Fruit fly (Drosophila melanogaster) whole organism: ENCODE data around the gene Cmpk.
A peak's percentile ranks its signal among the peaks of the same experiment; 100 is the strongest.

Experiments used
- CG8478 ChIP-seq: fragments of >200 bp; optimal IDR thresholded peaks from 2 replicates; lab custom pipeline; 2018; ENCODE audit warnings: inconsistent platforms
- Dll ChIP-seq: fragments of >200 bp; optimal IDR thresholded peaks from 2 replicates; lab custom pipeline; 2017
- EcR ChIP-seq, 2 experiments: fragments of >200 bp; optimal IDR thresholded peaks; 2 replicates each; lab custom pipeline; 2017; ENCODE audit warnings: missing biosample characterization in 2 of 2, missing genetic modification characterization in 2 of 2, missing genetic modification reagents in 2 of 2
- pan ChIP-seq: fragments of >200 bp; optimal IDR thresholded peaks from 2 replicates; lab custom pipeline; 2017
- psq ChIP-seq: fragments of >200 bp; optimal IDR thresholded peaks from 2 replicates; lab custom pipeline; 2017
- usp ChIP-seq: fragments of >200 bp; optimal IDR thresholded peaks from 2 replicates; lab custom pipeline; 2017; ENCODE audit warnings: missing biosample characterization, missing genetic modification characterization, mixed read lengths

The Cmpk gene

DNA sequence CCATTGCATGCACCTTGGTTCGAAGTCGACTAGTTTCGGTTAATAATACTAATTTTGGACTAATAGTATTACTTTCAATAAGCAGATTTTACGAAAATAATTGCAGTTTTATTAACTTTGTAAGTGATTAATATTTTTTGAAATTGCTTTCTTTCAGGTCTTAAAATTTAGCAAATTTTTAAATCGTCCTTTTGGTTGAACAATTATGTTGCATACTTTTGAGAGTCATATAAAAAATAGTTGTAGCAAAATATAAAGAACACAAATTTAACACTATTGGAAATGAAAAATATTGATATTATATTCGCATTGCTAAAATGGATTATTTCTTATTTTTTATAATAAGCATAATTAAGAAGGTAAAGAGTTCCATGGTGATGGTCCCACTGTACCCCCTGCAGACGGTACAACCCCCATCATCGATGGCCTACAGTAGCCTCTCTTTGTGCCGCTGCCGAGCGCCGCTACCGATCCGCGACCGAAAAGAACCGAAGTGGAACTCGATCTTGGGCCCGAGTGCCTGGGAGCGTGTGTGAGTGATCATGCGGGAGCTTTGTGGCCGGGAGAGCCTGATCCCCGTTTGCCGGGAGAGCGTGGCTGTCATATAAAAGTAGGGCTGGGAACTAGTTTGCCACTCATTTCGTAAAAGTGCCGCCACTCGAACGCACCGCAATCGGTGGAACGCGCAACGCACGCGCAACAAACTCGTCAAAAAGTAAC, 33.9 kb downstream of the Cmpk start:
- TF ChIP-seq EcR (GFP tag; optimal IDR thresholded peaks at IDR 0.05; lab: Kevin White, UChicago) = no peak
- no peak for TF ChIP-seq psq
- peak; percentile 62 for TF ChIP-seq Dll
- TF ChIP-seq CG8478 (lab: Kevin White, UChicago) = no peak

DNA sequence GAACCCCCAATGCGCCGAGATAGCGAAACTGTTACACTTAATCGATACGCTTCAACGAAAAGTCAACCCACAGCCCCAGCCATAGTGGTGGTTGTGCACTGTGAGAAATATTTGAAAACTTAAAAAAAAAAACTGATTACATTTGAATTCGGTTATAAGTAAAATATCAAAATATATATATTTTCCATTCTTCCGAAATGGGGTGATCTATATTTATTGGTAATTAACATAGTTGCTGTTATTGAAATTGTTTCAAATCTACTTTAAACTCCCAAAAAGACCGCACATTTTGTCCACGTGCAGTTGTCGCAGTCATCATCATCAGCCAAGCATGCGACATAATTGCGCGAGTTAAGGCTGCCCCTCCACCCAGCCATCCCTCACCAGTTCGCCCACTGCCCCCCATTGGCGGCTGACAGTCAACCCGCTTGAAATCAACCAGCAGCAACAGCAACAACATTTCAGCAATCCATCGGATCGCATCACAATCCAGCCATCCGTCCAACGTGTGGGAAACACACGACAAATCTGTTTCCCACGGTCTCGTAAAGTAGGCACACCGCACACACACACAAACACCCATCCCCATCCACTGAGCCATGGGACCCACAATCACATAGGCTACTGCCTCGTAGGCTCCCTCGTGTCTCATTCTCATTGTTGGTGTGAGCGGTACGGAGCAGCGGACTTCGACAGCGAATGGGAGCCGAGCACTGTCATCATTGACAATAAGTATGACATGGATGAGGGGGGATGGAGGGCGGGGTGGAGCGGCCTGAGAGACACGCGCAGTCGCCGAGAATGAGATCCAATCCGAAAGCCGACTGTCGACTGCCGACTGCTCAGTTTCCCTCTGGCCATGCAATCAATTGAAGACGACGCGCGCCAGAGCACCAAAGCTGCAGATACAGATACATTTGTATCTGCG, 34.7 kb downstream of the Cmpk start:
- TF ChIP-seq EcR (GFP tag; optimal IDR thresholded peaks at IDR 0.05; lab: Kevin White, UChicago) = no peak
- peak; percentile 72 for TF ChIP-seq Dll

DNA sequence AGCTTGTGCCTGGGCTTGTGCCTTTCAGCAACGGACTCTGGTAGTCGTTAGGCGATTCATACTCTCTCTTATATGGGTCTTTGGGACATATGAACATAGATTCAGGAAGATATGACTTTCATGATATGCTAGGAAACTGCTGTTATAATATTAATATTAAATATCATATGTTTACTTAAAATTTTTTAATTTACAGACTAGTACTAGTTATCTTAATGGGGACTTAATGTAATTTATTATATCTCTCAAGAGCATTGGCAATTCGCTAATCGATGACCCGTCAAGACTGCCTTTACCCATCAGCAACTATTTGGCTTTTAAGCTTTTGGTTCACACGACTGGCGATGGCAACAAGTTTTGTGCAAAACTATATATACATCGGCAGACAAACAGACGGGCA, 36.0 kb downstream of the Cmpk start:
- TF ChIP-seq usp (GFP tag; lab: Kevin White, UChicago) (no peak), pan (no peak), EcR (GFP tag; optimal IDR thresholded peaks at IDR 0.05; lab: Kevin White, UChicago) (no peak), CG8478 (lab: Kevin White, UChicago) (no peak)

DNA sequence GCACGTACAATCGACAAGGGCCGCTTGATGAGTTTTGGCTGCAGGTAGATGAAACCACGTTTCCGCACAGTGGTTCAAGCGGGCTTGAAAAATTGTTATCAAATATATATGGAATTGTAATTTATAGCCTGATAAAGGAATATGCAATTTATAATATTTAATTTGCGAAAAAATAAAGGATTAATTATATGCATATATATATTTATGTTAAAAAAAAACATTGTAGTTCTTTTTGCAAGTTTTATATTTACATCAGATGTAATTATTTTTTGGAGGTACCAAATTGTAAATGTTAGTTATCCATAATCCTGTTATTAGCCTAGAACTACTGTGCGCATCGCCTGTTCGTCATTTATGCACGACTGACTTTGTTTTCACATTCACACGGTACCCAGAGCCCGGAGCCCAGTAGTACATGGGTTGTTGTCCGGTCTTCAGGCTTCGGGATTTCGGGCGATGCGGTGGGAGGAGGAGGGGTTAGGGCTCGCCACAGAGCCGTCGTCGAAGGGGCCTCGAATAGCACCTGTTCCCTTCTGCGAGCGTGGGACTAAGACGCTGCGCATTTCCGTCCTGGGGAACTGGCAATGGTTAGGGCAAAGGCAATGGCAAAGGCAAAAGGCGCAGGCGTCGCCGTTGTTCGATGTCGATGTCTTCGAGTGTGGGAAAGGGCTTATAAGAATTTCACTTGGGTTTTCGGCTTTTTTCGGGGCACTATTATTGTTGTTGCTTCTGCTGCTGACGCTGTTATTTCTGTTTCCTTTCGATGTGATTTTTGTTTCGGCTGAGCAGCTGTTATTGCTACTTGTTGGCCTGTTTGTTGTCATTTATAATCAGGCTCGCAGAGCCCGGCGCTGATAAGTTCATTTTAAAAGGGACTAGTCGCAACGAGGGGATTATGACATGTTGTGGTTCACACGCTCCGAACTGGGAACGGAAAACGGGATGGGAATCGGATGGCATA, 37.2 kb downstream of the Cmpk start:
- TF ChIP-seq EcR (GFP tag; optimal IDR thresholded peaks at IDR 0.05; lab: Kevin White, UChicago) (peak in 1 of 2 experiments; percentile 36), psq (no peak)

DNA sequence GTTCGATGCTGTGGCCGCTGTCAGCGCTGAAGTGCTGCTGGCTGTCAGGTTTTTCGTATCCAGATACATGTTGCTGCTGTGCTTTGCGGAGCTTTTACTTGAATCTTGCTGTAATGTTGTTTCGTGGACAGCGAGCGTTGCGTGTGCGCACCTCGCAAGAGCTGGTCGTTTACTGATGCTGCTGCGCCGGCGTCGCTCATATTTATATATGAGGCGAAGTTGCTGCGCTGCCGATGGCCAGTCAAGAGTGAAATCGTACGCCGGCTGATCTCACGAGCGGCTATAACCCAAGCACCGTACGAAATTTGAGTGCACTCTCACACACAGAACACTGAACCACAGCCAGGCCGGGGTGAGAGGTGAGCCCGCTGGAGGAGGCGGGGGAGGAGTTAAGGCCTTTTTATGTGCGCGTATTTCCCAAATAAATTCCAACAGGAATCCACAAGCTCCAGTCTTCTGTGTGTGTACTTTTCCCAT, 37.9 kb downstream of the Cmpk start:
- TF ChIP-seq usp (GFP tag; lab: Kevin White, UChicago) = no peak
- TF ChIP-seq Dll = peak; percentile 17
- TF ChIP-seq EcR (GFP tag; optimal IDR thresholded peaks at IDR 0.05; lab: Kevin White, UChicago) = peak in 1 of 2 experiments; percentile 29

DNA sequence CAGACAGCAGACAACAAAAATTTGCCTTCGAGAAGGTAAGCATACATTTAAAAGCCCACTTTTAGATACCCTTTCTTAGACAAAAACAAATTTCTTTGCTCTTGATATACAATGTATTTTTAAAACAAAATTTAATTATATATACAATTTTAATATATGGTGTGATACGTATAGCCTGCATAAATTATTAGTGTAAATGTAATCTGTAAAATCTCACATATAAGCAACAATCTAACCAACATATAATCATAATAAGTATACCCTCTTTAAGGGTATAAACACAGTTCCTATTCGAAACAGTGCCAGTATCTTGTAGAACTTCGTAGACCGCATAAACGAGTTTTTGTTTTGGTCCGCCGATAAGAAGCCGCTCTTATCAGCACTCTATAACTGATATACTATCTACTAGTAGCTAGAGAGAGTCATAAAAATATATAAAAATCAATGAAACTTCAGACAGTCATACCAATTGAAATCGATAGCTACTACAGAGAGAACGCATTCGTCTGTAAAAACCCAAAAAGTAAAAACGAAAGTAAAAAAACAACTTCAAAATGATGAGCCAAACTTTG, 40.9 kb downstream of the Cmpk start, which contains the start of gene Kaz-m1:
TSS of gene Kaz-m1 (plus strand) at position 460 of the 572 bp plus-strand sequence.
- TF ChIP-seq pan (no peak), usp (GFP tag; lab: Kevin White, UChicago) (no peak), psq (no peak), CG8478 (lab: Kevin White, UChicago) (no peak), EcR (GFP tag; optimal IDR thresholded peaks at IDR 0.05; lab: Kevin White, UChicago) (no peak), Dll (no peak)

DNA sequence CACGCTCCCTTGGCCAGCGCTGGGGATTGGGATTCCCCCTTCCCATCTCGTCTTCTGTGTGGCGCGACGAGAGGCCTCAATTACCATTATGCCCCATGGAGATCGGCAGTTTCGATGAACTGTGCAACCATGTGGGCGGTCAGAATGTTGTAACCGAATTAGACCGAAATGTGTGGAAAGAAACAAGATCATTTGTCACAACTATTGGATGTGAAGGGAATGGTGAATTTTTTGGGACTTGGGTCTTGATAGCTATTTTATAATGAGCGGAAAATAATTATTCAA, 41.6 kb downstream of the Cmpk start:
- TF ChIP-seq psq = no peak
- no peak for TF ChIP-seq usp (GFP tag; lab: Kevin White, UChicago)
- no peak for TF ChIP-seq Dll
- TF ChIP-seq CG8478 (lab: Kevin White, UChicago) = no peak
- TF ChIP-seq pan = no peak
- TF ChIP-seq EcR (GFP tag; optimal IDR thresholded peaks at IDR 0.05; lab: Kevin White, UChicago) = no peak

DNA sequence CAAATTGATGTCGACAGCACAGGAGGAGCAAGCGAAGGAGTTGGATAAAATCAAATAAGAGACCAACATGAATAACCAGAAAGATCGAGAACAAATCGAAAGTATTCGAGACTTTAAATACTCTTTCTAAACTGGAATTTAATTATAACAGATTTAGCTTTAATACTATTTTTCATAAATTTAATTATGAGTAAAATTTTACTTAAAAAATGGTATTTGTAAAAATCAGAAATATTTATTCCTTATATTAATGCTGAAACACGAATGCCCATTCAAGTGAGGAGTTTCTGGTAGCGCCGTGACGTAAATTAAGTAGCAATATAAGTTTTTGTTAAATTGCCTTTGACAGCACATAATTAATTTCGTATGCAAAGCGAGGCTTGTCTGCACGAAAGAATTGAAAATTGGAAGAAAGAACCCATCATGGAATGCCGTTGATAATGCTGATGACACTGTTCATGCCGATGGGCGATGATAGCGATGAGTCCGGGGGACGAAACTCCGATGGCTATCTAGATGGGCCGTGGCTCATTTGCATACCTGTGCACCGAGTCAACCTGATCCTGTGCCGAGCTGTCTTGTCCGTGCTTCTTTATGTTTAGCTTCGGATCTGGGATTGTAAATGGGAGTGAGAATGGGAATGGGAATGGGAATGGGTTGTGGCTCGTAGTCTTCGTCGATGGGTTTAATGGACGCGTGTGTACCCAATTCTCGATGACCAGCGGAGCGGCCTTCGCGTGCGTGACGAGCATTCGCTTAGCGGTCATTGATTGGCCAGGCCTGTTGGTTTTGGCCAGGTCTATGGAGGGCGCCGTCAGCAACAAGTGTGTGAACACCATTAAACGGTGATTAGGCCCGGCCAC, 42.2 kb downstream of the Cmpk start:
- TF ChIP-seq Dll (no peak), EcR (GFP tag; optimal IDR thresholded peaks at IDR 0.05; lab: Kevin White, UChicago) (peak in 1 of 2 experiments; percentile 30), pan (no peak)

DNA sequence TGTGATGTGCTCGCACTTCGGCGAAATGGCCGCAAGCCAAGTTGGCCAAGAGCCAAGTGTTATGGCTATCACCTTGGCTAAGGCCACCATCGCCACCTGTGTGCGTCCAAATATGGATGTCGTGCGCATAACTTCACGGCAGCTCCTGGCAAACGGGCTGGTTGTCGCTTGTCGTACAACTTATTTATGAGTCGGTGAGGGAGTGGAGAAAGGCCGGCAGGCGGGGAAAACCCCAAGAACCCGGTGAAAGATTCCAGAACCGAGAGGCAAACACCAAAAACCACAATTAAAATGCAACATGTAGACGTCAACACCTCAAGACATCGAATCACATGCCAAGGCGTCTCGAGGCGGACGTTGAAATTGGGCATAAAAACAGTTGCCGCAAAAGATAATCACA, 43.0 kb downstream of the Cmpk start:
- TF ChIP-seq Dll (no peak), pan (no peak), usp (GFP tag; lab: Kevin White, UChicago) (no peak), CG8478 (lab: Kevin White, UChicago) (no peak), psq (no peak), EcR (GFP tag; optimal IDR thresholded peaks at IDR 0.05; lab: Kevin White, UChicago) (no peak)

DNA sequence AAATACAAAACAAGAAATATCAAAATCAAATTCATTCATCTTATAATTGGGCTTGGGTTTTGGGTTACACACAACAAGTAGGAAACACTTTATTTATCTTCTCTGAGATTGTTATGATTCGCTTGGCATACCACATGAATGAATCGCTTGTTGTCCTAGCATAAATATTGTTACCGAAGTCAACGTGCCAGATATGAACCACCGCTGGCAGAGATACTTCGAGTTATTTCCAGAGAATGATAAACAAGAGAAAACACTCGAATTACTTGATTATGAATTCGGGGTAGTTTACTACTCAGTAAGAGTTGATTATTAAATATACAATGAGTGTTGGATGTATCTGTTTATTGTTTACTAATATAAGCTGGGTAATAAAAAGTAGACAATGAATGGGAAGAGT, 43.7 kb downstream of the Cmpk start:
- no peak for TF ChIP-seq psq
- no peak for TF ChIP-seq CG8478 (lab: Kevin White, UChicago)
- no peak for TF ChIP-seq EcR (GFP tag; optimal IDR thresholded peaks at IDR 0.05; lab: Kevin White, UChicago)

DNA sequence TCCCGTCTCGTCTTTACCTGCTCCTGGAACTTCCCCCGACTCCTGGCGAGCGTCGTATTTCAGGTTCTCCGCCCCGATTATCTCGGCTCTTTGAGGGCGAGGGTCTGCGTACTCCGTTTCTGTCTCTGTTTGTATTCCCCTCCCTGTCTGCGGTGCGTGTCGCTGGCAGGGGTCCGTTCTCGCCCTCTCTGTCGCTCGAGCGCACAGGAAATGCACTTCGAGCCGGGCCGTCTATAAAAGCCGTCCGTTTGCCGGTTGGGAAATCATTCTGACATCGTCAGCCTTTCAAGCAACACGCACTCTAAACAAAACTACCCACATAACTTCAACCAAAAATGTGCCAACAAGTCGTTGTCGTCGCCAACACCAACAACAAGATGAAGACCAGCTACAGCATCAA, 44.6 kb downstream of the Cmpk start:
- no peak for TF ChIP-seq psq
- no peak for TF ChIP-seq EcR (GFP tag; optimal IDR thresholded peaks at IDR 0.05; lab: Kevin White, UChicago)
- no peak for TF ChIP-seq pan
- no peak for TF ChIP-seq usp (GFP tag; lab: Kevin White, UChicago)
- no peak for TF ChIP-seq Dll
- no peak for TF ChIP-seq CG8478 (lab: Kevin White, UChicago)
